4 fruit fly cellular contexts compared by ENCODE assay signal in the genomic region with DNA sequence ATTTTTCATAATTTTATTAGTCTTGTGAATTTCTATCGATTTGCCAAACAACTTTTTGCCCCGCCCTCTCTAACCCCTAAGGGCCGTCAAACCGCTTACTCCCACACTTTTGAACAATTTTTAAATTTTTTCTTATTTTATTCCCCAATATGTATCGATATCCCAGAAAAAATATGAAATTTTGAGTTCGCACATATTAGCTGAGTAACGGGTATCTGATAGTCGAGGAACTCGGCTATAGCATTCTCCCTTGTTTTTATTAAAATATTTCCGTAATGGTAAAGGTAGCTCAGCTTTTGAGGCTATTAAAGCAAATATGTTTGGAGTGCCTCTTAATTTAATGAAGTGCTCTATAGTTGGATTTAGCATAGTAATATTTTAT.
A peak's percentile ranks its signal among the peaks of the same experiment; 100 is the strongest.
TF ChIP-seq lines count a peak whose summit lies in the region.

No protein-coding gene starts in this region.

- TF ChIP-seq CTCF in whole organism, embryonic (GFP tag; optimal IDR thresholded peaks at IDR 0.05; lab: Kevin White, UChicago), result no peak

TF ChIP-seq in whole organism, adult, 20 proteins besides CTCF, POLR2A, EP300 and RAD21:
- peak; percentile 73 for TF ChIP-seq kay (GFP tag; lab: Kevin White, UChicago; ENCODE audit: borderline replicate concordance)
- no peak for TF ChIP-seq Hr96 (GFP tag; optimal IDR thresholded peaks at IDR 0.05; lab: Kevin White, UChicago)
TF ChIP-seq in whole organism, adult: peak in this region for 1.

TF ChIP-seq in whole organism, embryonic, 481 proteins besides CTCF, POLR2A, EP300 and RAD21 (continues in another document):
- TF ChIP-seq ken (GFP tag; IDR thresholded peaks at IDR 0.05; lab: Robert Waterston, UW) (no peak), hb (GFP tag; IDR thresholded peaks at IDR 0.05; lab: Robert Waterston, UW; ENCODE audit: partially characterized antibody) (peak; percentile 72; the same call in 1 of the 3 replicates), ash1 (GFP tag; optimal IDR thresholded peaks at IDR 0.05; lab: Kevin White, UChicago) (no peak), disco-r (GFP tag; optimal IDR thresholded peaks at IDR 0.05; lab: Kevin White, UChicago) (no peak), HLH4C (GFP tag; IDR thresholded peaks at IDR 0.05; lab: Robert Waterston, UW; ENCODE audit: partially characterized antibody) (peak; percentile 76), CG14860 (GFP tag; IDR thresholded peaks at IDR 0.05; lab: Robert Waterston, UW; ENCODE audit: partially characterized antibody) (peak; percentile 76), tna (GFP tag; IDR thresholded peaks at IDR 0.05; lab: Robert Waterston, UW; ENCODE audit: partially characterized antibody) (peak; percentile 54; the same call in 1 of the 2 replicates), nerfin-2 (GFP tag; IDR thresholded peaks at IDR 0.05; lab: Robert Waterston, UW; ENCODE audit: partially characterized antibody) (peak; percentile 59; the same call in 1 of the 2 replicates), mld (GFP tag; IDR thresholded peaks at IDR 0.05; lab: Robert Waterston, UW; ENCODE audit: partially characterized antibody) (peak; percentile 59; the same call in 2 of the 3 replicates), nom (GFP tag; optimal IDR thresholded peaks at IDR 0.05; lab: Kevin White, UChicago) (no peak), CG16813 (GFP tag; IDR thresholded peaks at IDR 0.05; lab: Robert Waterston, UW; ENCODE audit: partially characterized antibody) (peak; percentile 76), CG7963 (GFP tag; IDR thresholded peaks at IDR 0.05; lab: Robert Waterston, UW; ENCODE audit: partially characterized antibody) (peak; percentile 68), sens (GFP tag; lab: Kevin White, UChicago) (peak; percentile 52), Dll (GFP tag; IDR thresholded peaks at IDR 0.05; lab: Robert Waterston, UW; ENCODE audit: partially characterized antibody) (peak; percentile 48; the same call in 1 of the 4 replicates), sr (GFP tag; IDR thresholded peaks at IDR 0.05; lab: Robert Waterston, UW) (no peak), nerfin-1 (tag; optimal IDR thresholded peaks at IDR 0.05; lab: Kevin White, UChicago) (no peak), inv (GFP tag; IDR thresholded peaks at IDR 0.05; lab: Robert Waterston, UW; ENCODE audit: partially characterized antibody) (peak; percentile 35; the same call in 1 of the 2 replicates), CrebB (tag; optimal IDR thresholded peaks at IDR 0.05; lab: Kevin White, UChicago) (no peak), CG12391 (tag; optimal IDR thresholded peaks at IDR 0.05; lab: Kevin White, UChicago) (peak; percentile 3), Scr (GFP tag; IDR thresholded peaks at IDR 0.05; lab: Robert Waterston, UW; ENCODE audit: partially characterized antibody) (peak; percentile 45; the same call in 1 of the 2 replicates), caup (GFP tag; optimal IDR thresholded peaks at IDR 0.05; lab: Kevin White, UChicago; ENCODE audit: severe bottlenecking) (no peak), jing (GFP tag; optimal IDR thresholded peaks at IDR 0.05; lab: Kevin White, UChicago) (no peak), Opbp (GFP tag; IDR thresholded peaks at IDR 0.05; lab: Robert Waterston, UW; ENCODE audit: partially characterized antibody) (peak; percentile 54; the same call in 1 of the 3 replicates)

TF ChIP-seq in whole organism, prepupa, 60 proteins besides CTCF, POLR2A, EP300 and RAD21:
- TF ChIP-seq Blimp-1 (GFP tag; optimal IDR thresholded peaks at IDR 0.05; lab: Kevin White, UChicago) (no peak), Eip78C (GFP tag; lab: Kevin White, UChicago) (peak; percentile 23), CG31627 (GFP tag; optimal IDR thresholded peaks at IDR 0.05; lab: Kevin White, UChicago) (no peak), Gug (GFP tag; IDR thresholded peaks at IDR 0.05; lab: Robert Waterston, UW) (no peak)

TF ChIP-seq in whole organism, pupa, 21 proteins besides CTCF, POLR2A, EP300 and RAD21:
- TF ChIP-seq D1 (tag; optimal IDR thresholded peaks at IDR 0.05; lab: Kevin White, UChicago) (peak; percentile 53), Snoo (tag; optimal IDR thresholded peaks at IDR 0.05; lab: Kevin White, UChicago) (no peak), CG8301 (tag; optimal IDR thresholded peaks at IDR 0.05; lab: Kevin White, UChicago) (no peak), CG8159 (tag; optimal IDR thresholded peaks at IDR 0.05; lab: Kevin White, UChicago) (no peak)
